In the genomic region with DNA sequence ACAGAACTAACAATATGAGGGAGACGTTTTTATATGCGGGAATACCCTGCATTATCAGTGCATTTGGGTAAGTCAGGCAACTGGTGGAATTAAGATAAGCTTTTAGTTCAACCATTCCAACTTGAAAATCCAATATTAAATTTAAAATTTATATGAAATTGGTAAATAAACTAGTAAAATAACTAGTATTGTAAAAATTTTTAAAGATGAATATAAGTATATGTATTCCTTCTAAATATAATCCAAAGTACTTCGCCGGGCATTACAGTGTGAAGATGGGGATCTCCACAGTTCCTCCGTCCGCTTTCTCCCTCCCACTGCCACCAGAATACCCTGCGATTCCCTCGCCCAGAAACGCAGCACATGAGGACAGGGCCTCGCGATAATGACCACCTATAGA, we compare ENCODE assay signal across 3 fruit fly cellular contexts.
A peak's percentile ranks its signal among the peaks of the same experiment; 100 is the strongest.
TF ChIP-seq lines count a peak whose summit lies in the region.

No protein-coding gene starts in this region.

TF ChIP-seq in whole organism, prepupa, 60 proteins besides CTCF, POLR2A, EP300 and RAD21:
- TF ChIP-seq dsx (GFP tag; optimal IDR thresholded peaks at IDR 0.05; lab: Kevin White, UChicago; ENCODE audit: poor library complexity, severe bottlenecking) (peak; percentile 28), fd85E (GFP tag; optimal IDR thresholded peaks at IDR 0.05; lab: Kevin White, UChicago) (no peak), CG3032 (tag; optimal IDR thresholded peaks at IDR 0.05; lab: Kevin White, UChicago) (peak; percentile 53), acj6 (GFP tag; optimal IDR thresholded peaks at IDR 0.05; lab: Kevin White, UChicago) (peak; percentile 40), CG1621 (tag; optimal IDR thresholded peaks at IDR 0.05; lab: Kevin White, UChicago) (no peak), eg (GFP tag; IDR thresholded peaks at IDR 0.05; lab: Robert Waterston, UW) (no peak), CG11294 (GFP tag; IDR thresholded peaks at IDR 0.05; lab: Robert Waterston, UW) (no peak), fkh (GFP tag; optimal IDR thresholded peaks at IDR 0.05; lab: Kevin White, UChicago) (no peak), Ets21C (GFP tag; optimal IDR thresholded peaks at IDR 0.05; lab: Kevin White, UChicago) (no peak), topi (GFP tag; optimal IDR thresholded peaks at IDR 0.05; lab: Kevin White, UChicago) (no peak), svp (GFP tag; lab: Kevin White, UChicago) (no peak), CG8632 (GFP tag; optimal IDR thresholded peaks at IDR 0.05; lab: Kevin White, UChicago) (no peak), lz (GFP tag; optimal IDR thresholded peaks at IDR 0.05; lab: Kevin White, UChicago) (no peak), Eip93F (GFP tag; optimal IDR thresholded peaks at IDR 0.05; lab: Kevin White, UChicago) (no peak), pdm3 (GFP tag; optimal IDR thresholded peaks at IDR 0.05; lab: Kevin White, UChicago) (no peak), Smox (GFP tag; optimal IDR thresholded peaks at IDR 0.05; lab: Kevin White, UChicago) (no peak), CG10631 (GFP tag; optimal IDR thresholded peaks at IDR 0.05; lab: Kevin White, UChicago) (peak; percentile 20), CG32006 (GFP tag; optimal IDR thresholded peaks at IDR 0.05; lab: Kevin White, UChicago) (no peak), Sox14 (GFP tag; optimal IDR thresholded peaks at IDR 0.05; lab: Kevin White, UChicago) (no peak), OdsH (GFP tag; optimal IDR thresholded peaks at IDR 0.05; lab: Kevin White, UChicago) (peak; percentile 19), CG7368 (GFP tag; optimal IDR thresholded peaks at IDR 0.05; lab: Kevin White, UChicago) (no peak), net (GFP tag; optimal IDR thresholded peaks at IDR 0.05; lab: Kevin White, UChicago) (no peak), salr (GFP tag; optimal IDR thresholded peaks at IDR 0.05; lab: Kevin White, UChicago) (no peak), CG11762 (GFP tag; optimal IDR thresholded peaks at IDR 0.05; lab: Kevin White, UChicago; ENCODE audit: insufficient read depth) (no peak), CG10669 (GFP tag; optimal IDR thresholded peaks at IDR 0.05; lab: Kevin White, UChicago) (no peak), CG6808 (GFP tag; optimal IDR thresholded peaks at IDR 0.05; lab: Kevin White, UChicago) (no peak), CG6854 (GFP tag; optimal IDR thresholded peaks at IDR 0.05; lab: Kevin White, UChicago) (no peak), CG4318 (GFP tag; optimal IDR thresholded peaks at IDR 0.05; lab: Kevin White, UChicago) (no peak), Ets96B (tag; optimal IDR thresholded peaks at IDR 0.05; lab: Kevin White, UChicago) (peak; percentile 57), CG9139 (GFP tag; optimal IDR thresholded peaks at IDR 0.05; lab: Kevin White, UChicago) (no peak)
TF ChIP-seq in whole organism, prepupa: peak in this region for 6.

TF ChIP-seq in whole organism, pupa, 21 proteins besides CTCF, POLR2A, EP300 and RAD21:
- TF ChIP-seq CG34367 (tag; optimal IDR thresholded peaks at IDR 0.05; lab: Kevin White, UChicago) (peak; percentile 36), CG9948 (tag; optimal IDR thresholded peaks at IDR 0.05; lab: Kevin White, UChicago) (peak; percentile 69), Snoo (tag; optimal IDR thresholded peaks at IDR 0.05; lab: Kevin White, UChicago) (no peak), CG15710 (tag; optimal IDR thresholded peaks at IDR 0.05; lab: Kevin White, UChicago) (peak; percentile 43), Ets98B (GFP tag; IDR thresholded peaks at IDR 0.05; lab: Robert Waterston, UW) (no peak), CG8159 (tag; optimal IDR thresholded peaks at IDR 0.05; lab: Kevin White, UChicago) (peak; percentile 56), CG8301 (tag; optimal IDR thresholded peaks at IDR 0.05; lab: Kevin White, UChicago) (no peak), CG17806 (tag; optimal IDR thresholded peaks at IDR 0.05; lab: Kevin White, UChicago) (peak; percentile 46), CG14655 (GFP tag; optimal IDR thresholded peaks at IDR 0.05; lab: Kevin White, UChicago) (no peak)

TF ChIP-seq in whole organism, wandering third instar larva, 38 proteins besides CTCF, POLR2A, EP300 and RAD21:
- TF ChIP-seq Rel (GFP tag; optimal IDR thresholded peaks at IDR 0.05; lab: Kevin White, UChicago) (no peak), Rel (tag; optimal IDR thresholded peaks at IDR 0.05; lab: Kevin White, UChicago) (peak; percentile 20), HLH106 (tag; optimal IDR thresholded peaks at IDR 0.05; lab: Kevin White, UChicago) (peak; percentile 27), Vsx2 (GFP tag; optimal IDR thresholded peaks at IDR 0.05; lab: Kevin White, UChicago; ENCODE audit: partially characterized antibody) (no peak), ey (GFP tag; optimal IDR thresholded peaks at IDR 0.05; lab: Kevin White, UChicago) (no peak), rgr (GFP tag; optimal IDR thresholded peaks at IDR 0.05; lab: Kevin White, UChicago) (peak; percentile 12), Abd-B (GFP tag; optimal IDR thresholded peaks at IDR 0.05; lab: Kevin White, UChicago) (no peak)

Comparison
In these comparisons a context has a peak if more than half of its experiments do, and no peak if none do; other contexts are left out.
1. Of the 1 proteins assayed by ChIP-seq in both whole organism, prepupa and whole organism, wandering third instar larva: peak only in whole organism, prepupa: OdsH; only in whole organism, wandering third instar larva: none; in both: none; in neither: 0.